Worm (Caenorhabditis elegans) whole organism, early embryonic: Measurements from ENCODE around the gene F23D12.4.

Experiments used
- aly-1 ChIP-seq: sonication (generic microtip); optimal IDR thresholded peaks from 2 replicates; lab custom pipeline; 2016; ENCODE audit warnings: missing genetic modification characterization, missing compliant biosample characterization
- ama-1 ChIP-seq: fragments of 150-350 bp; optimal IDR thresholded peaks from 2 replicates; lab custom pipeline; 2014
- ceh-13 ChIP-seq: fragments of 200-800 bp; sonication (Bioruptor generic); optimal IDR thresholded peaks from 2 replicates; lab custom pipeline; 2018; ENCODE audit warnings: mild to moderate bottlenecking, missing genetic modification characterization, missing compliant biosample characterization
- ceh-36 ChIP-seq: sonication (generic microtip); optimal IDR thresholded peaks from 2 replicates; lab custom pipeline; 2016; ENCODE audit warnings: missing genetic modification characterization, inconsistent platforms, missing compliant biosample characterization
- ets-7 ChIP-seq: sonication (generic microtip); optimal IDR thresholded peaks from 2 replicates; lab custom pipeline; 2016; ENCODE audit warnings: missing genotype, missing genetic modification characterization, missing compliant biosample characterization
- flt-1 ChIP-seq: fragments of 200-800 bp; sonication (Bioruptor generic); IDR thresholded peaks from 2 replicates; pipeline ENCODE4 v1.3.6; 2022; ENCODE audit warnings: missing genetic modification characterization, missing compliant biosample characterization
- hmg-4 ChIP-seq: fragments of 200-800 bp; sonication (Bioruptor generic); optimal IDR thresholded peaks from 2 replicates; lab custom pipeline; 2018; ENCODE audit warnings: mild to moderate bottlenecking, missing genetic modification characterization, missing compliant biosample characterization
- hnd-1 ChIP-seq: sonication (generic microtip); optimal IDR thresholded peaks from 2 replicates; lab custom pipeline; 2016; ENCODE audit warnings: missing genetic modification characterization, missing compliant biosample characterization
- scrt-1 ChIP-seq: fragments of 200-800 bp; sonication (Bioruptor generic); IDR thresholded peaks from 2 replicates; pipeline ENCODE4 v1.3.6; 2022; ENCODE audit warnings: missing genetic modification characterization, missing compliant biosample characterization
- sea-1 ChIP-seq: fragments of 200-800 bp; sonication (Bioruptor generic); conservative IDR thresholded peaks from 2 replicates; pipeline ENCODE4 v1.3.6; 2022; ENCODE audit warnings: missing genetic modification characterization, missing compliant biosample characterization
- tbx-37 ChIP-seq: fragments of 200-800 bp; sonication (Bioruptor generic); conservative IDR thresholded peaks from 2 replicates; pipeline ENCODE4 v1.3.6; 2022; ENCODE audit warnings: missing genetic modification reagents, missing genetic modification characterization, missing compliant biosample characterization
- tra-4 ChIP-seq: sonication (generic microtip); optimal IDR thresholded peaks from 2 replicates; lab custom pipeline; 2017; ENCODE audit warnings: missing genetic modification characterization, missing compliant biosample characterization

ce11 chrX:14423105-14423504, 21.7 kb upstream of the F23D12.4 start, which contains the start of gene fipr-3:
- TF ChIP-seq ceh-36 (tag; lab: Kevin White, UChicago) = no peak
- TF ChIP-seq ama-1 = no peak
- no peak for TF ChIP-seq tra-4 (tag; lab: Kevin White, UChicago)
- TF ChIP-seq hnd-1 = no peak
- TF ChIP-seq scrt-1 (GFP tag; lab: Robert Waterston, UW) = no peak
- no peak for TF ChIP-seq ceh-13
- TF ChIP-seq ets-7 (tag; lab: Kevin White, UChicago) = no peak
- TF ChIP-seq flt-1 (GFP tag; lab: Robert Waterston, UW) = no peak
- TF ChIP-seq hmg-4 (GFP tag; lab: Kevin White, UChicago) = no peak
- TF ChIP-seq aly-1 = no peak
- TF ChIP-seq sea-1 = no peak
- no peak for TF ChIP-seq tbx-37 (GFP tag; lab: Robert Waterston, UW)
